Fruit fly (Drosophila melanogaster) whole organism, adult: ENCODE results near the gene ec.

Experiments
- CG11617 ChIP-seq: fragments of 200-800 bp; sonication (Bioruptor generic); optimal IDR thresholded peaks from 2 replicates; lab custom pipeline; 2017; ENCODE audit warnings: mild to moderate bottlenecking, missing biosample characterization, missing genetic modification reagents, missing genetic modification characterization
- CG12768 ChIP-seq: fragments of 200-800 bp; sonication (Bioruptor generic); optimal IDR thresholded peaks from 2 replicates; lab custom pipeline; 2017; ENCODE audit warnings: missing biosample characterization, missing genetic modification characterization, mild to moderate bottlenecking, moderate library complexity, missing genetic modification reagents
- CG14711 ChIP-seq: fragments of 200-800 bp; sonication (Bioruptor generic); optimal IDR thresholded peaks from 2 replicates; lab custom pipeline; 2018; ENCODE audit warnings: missing biosample characterization, mild to moderate bottlenecking, missing genetic modification characterization, moderate library complexity
- CG1620 ChIP-seq: fragments of 200-800 bp; sonication (Bioruptor generic); optimal IDR thresholded peaks from 2 replicates; lab custom pipeline; 2016; ENCODE audit warnings: missing biosample characterization, missing genetic modification characterization
- CG33017 ChIP-seq: fragments of 200-800 bp; sonication (Bioruptor generic); optimal IDR thresholded peaks from 2 replicates; lab custom pipeline; 2018; ENCODE audit warnings: missing biosample characterization, mild to moderate bottlenecking, missing genetic modification characterization, moderate library complexity
- CG5204 ChIP-seq: fragments of 200-800 bp; sonication (Bioruptor generic); optimal IDR thresholded peaks from 2 replicates; lab custom pipeline; 2016; ENCODE audit warnings: missing biosample characterization, missing genetic modification characterization
- CG7045 ChIP-seq: fragments of 200-800 bp; sonication (Bioruptor generic); optimal IDR thresholded peaks from 2 replicates; lab custom pipeline; 2017; ENCODE audit warnings: missing biosample characterization, mild to moderate bottlenecking, missing genetic modification characterization
- CG7101 ChIP-seq: fragments of 200-800 bp; sonication (Bioruptor generic); optimal IDR thresholded peaks from 2 replicates; lab custom pipeline; 2018; ENCODE audit warnings: missing biosample characterization, mild to moderate bottlenecking, missing genetic modification characterization, moderate library complexity
- Clk ChIP-seq: fragments of 200-800 bp; sonication (Bioruptor generic); optimal IDR thresholded peaks from 2 replicates; lab custom pipeline; 2017; ENCODE audit warnings: missing biosample characterization, missing genetic modification characterization
- Hr96 ChIP-seq: fragments of 200-800 bp; sonication (Bioruptor generic); optimal IDR thresholded peaks from 2 replicates; lab custom pipeline; 2016; ENCODE audit warnings: missing biosample characterization, missing genetic modification characterization
- Mnt ChIP-seq: fragments of 200-800 bp; sonication (Bioruptor generic); optimal IDR thresholded peaks from 2 replicates; lab custom pipeline; 2016; ENCODE audit warnings: missing biosample characterization, mild to moderate bottlenecking, missing genetic modification characterization
- bab1 ChIP-seq: fragments of 200-800 bp; sonication (Bioruptor generic); optimal IDR thresholded peaks from 3 replicates; lab custom pipeline; 2019; ENCODE audit warnings: missing biosample characterization, mild to moderate bottlenecking, missing genetic modification characterization, moderate library complexity
- cic ChIP-seq: fragments of 200-800 bp; sonication (Bioruptor generic); optimal IDR thresholded peaks from 2 replicates; lab custom pipeline; 2017; ENCODE audit warnings: missing biosample characterization, mild to moderate bottlenecking, missing genetic modification characterization, moderate library complexity
- cnc ChIP-seq, 2 experiments: fragments of >200 bp; optimal IDR thresholded peaks; 2 replicates each; lab custom pipeline; 2017
- kay ChIP-seq: fragments of 200-800 bp; sonication (Bioruptor generic); peaks from one replicate; lab custom pipeline; 2016; ENCODE audit warnings: missing biosample characterization, missing genetic modification characterization, borderline replicate concordance
- ovo ChIP-seq: fragments of 200-800 bp; sonication (Bioruptor generic); optimal IDR thresholded peaks from 2 replicates; lab custom pipeline; 2016; ENCODE audit warnings: missing biosample characterization, missing genetic modification characterization
- pad ChIP-seq: fragments of 200-800 bp; sonication (Bioruptor generic); optimal IDR thresholded peaks from 3 replicates; lab custom pipeline; 2017; ENCODE audit warnings: missing biosample characterization, missing genetic modification characterization, mild to moderate bottlenecking, moderate library complexity, missing genetic modification reagents
- tj ChIP-seq: fragments of 200-800 bp; sonication (Bioruptor generic); optimal IDR thresholded peaks from 3 replicates; lab custom pipeline; 2017; ENCODE audit warnings: missing biosample characterization, mild to moderate bottlenecking, missing genetic modification characterization, moderate library complexity
- toe ChIP-seq: fragments of 200-800 bp; sonication (Bioruptor generic); optimal IDR thresholded peaks from 2 replicates; lab custom pipeline; 2016; ENCODE audit warnings: missing biosample characterization, missing genetic modification characterization

ec gene

dm6 chrX:3883904-3884303 lies 72.4 kb downstream of the ec start, which contains the start of gene CG15239:
Gene CG15239, plus strand, starts transcription at chrX:3884168.
- TF ChIP-seq cic (GFP tag; lab: Kevin White, UChicago), result no peak
- TF ChIP-seq Hr96 (GFP tag; lab: Kevin White, UChicago), result no peak
- no peak for TF ChIP-seq bab1
- no peak for TF ChIP-seq pad (GFP tag; lab: Kevin White, UChicago)
- no peak for TF ChIP-seq tj (GFP tag; lab: Kevin White, UChicago)
- no peak for TF ChIP-seq kay (GFP tag; lab: Kevin White, UChicago)
- TF ChIP-seq Mnt (GFP tag; lab: Kevin White, UChicago), result no peak
- no peak for TF ChIP-seq CG11617
- no peak for TF ChIP-seq toe (GFP tag; lab: Kevin White, UChicago)
- TF ChIP-seq CG7045 (GFP tag; lab: Kevin White, UChicago), result no peak

DNA sequence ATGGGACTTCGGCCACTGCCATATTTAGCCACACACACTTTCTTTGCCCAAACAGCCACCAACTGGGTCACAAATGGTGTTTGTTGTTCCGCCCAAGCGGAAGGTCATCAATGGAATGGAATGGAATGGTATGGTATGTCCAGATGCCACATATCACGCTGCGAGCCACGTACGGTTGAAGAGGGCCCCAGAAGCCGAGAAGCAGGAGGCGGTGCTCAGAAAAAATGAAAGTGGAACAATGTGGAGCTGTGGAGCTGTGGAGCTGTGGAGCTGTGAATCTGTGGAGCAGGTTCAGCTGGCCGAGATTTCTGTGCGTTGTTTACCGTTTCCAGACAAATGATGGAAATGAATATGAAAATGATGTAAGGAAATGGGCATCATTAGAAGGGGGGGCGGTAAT lies 75.3 kb downstream of the ec start:
- TF ChIP-seq bab1, result no peak
- TF ChIP-seq Clk (GFP tag; lab: Kevin White, UChicago), result no peak
- no peak for TF ChIP-seq CG7045 (GFP tag; lab: Kevin White, UChicago)
- TF ChIP-seq CG33017 (tag; lab: Kevin White, UChicago), result no peak
- TF ChIP-seq CG14711 (tag; lab: Kevin White, UChicago), result no peak
- no peak for TF ChIP-seq CG1620
- no peak for TF ChIP-seq cnc (optimal IDR thresholded peaks at IDR 0.05; lab: Kevin White, UChicago)
- no peak for TF ChIP-seq Mnt (GFP tag; lab: Kevin White, UChicago)
- TF ChIP-seq CG12768 (GFP tag; lab: Kevin White, UChicago), result no peak

DNA sequence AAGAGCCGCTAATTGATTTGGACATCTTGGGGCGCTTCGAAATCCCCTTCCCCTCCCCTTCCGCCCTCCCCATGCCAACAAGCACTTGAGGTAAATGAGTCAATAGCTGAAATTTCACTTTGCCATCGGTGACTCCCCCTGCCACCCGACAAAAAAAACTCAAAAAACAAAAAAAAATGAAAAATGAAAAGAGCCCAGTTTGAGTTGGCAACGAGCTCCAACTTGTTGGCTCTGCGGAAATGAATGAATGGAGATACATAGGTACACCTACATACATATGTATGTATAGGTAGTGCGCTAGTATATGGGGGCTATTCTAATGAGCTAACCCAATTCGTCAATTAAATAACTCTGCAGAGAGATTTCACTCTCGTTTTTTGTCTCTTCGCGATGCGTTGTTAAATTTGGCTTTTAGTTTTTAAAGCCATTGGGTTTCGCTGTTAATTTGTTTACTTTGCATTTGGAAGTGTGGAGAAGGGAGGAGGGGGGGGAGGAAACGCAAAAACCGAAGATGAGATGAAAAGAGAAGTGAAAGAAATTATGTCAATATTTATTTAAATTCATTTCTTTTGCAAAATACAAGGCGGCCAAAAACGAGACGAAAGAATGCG lies 76.2 kb downstream of the ec start:
- no peak for TF ChIP-seq CG7045 (GFP tag; lab: Kevin White, UChicago)
- TF ChIP-seq CG5204 (GFP tag; lab: Kevin White, UChicago), result no peak
- no peak for TF ChIP-seq CG14711 (tag; lab: Kevin White, UChicago)
- TF ChIP-seq ovo (GFP tag; lab: Kevin White, UChicago), result no peak
- no peak for TF ChIP-seq Hr96 (GFP tag; lab: Kevin White, UChicago)
- TF ChIP-seq cnc (optimal IDR thresholded peaks at IDR 0.05; lab: Kevin White, UChicago), result no peak
- no peak for TF ChIP-seq pad (GFP tag; lab: Kevin White, UChicago)
- no peak for TF ChIP-seq CG7101
- TF ChIP-seq CG11617, result no peak
- no peak for TF ChIP-seq Clk (GFP tag; lab: Kevin White, UChicago)
- no peak for TF ChIP-seq toe (GFP tag; lab: Kevin White, UChicago)
- no peak for TF ChIP-seq CG33017 (tag; lab: Kevin White, UChicago)
- TF ChIP-seq kay (GFP tag; lab: Kevin White, UChicago), result no peak
- no peak for TF ChIP-seq cic (GFP tag; lab: Kevin White, UChicago)
- no peak for TF ChIP-seq CG1620
- no peak for TF ChIP-seq tj (GFP tag; lab: Kevin White, UChicago)
- no peak for TF ChIP-seq Mnt (GFP tag; lab: Kevin White, UChicago)

- no peak for TF ChIP-seq Mnt (GFP tag; lab: Kevin White, UChicago)
- no peak for TF ChIP-seq pad (GFP tag; lab: Kevin White, UChicago)
- TF ChIP-seq CG1620, result no peak
- TF ChIP-seq tj (GFP tag; lab: Kevin White, UChicago), result no peak
These were observed 90.4 kb downstream of the ec start for dm6 chrX:3901926-3902325.
